Worm (Caenorhabditis elegans): Measurements from ENCODE around the gene fbxb-19.

- TF ChIP-seq lim-7 (GFP tag; IDR thresholded peaks at IDR 0.05) = no peak
- no peak for TF ChIP-seq arid-1 (GFP tag; conservative IDR thresholded peaks at IDR 0.05)
- TF ChIP-seq hlh-30 (tag; optimal IDR thresholded peaks at IDR 0.05; ENCODE audit: insufficient read depth) = no peak
- TF ChIP-seq unc-62 (GFP tag; optimal IDR thresholded peaks at IDR 0.05 in 1 of 2) = peak in 1 of 2 experiments; percentile 63
- no peak for TF ChIP-seq unc-62 (tag; optimal IDR thresholded peaks at IDR 0.05)
- no peak for TF ChIP-seq nhr-25 (tag; optimal IDR thresholded peaks at IDR 0.05; ENCODE audit: borderline replicate concordance, insufficient read depth)
Observed at ce11 chrII:1725735-1726134, 36.8 kb upstream of the fbxb-19 start, which contains the start of gene F45C12.17.

Data from whole organism, L4 larva.